Fruit fly (Drosophila melanogaster): ENCODE measurements around the gene ninaB.
A peak's percentile ranks its signal among the peaks of the same experiment; 100 is the strongest.

DNA sequence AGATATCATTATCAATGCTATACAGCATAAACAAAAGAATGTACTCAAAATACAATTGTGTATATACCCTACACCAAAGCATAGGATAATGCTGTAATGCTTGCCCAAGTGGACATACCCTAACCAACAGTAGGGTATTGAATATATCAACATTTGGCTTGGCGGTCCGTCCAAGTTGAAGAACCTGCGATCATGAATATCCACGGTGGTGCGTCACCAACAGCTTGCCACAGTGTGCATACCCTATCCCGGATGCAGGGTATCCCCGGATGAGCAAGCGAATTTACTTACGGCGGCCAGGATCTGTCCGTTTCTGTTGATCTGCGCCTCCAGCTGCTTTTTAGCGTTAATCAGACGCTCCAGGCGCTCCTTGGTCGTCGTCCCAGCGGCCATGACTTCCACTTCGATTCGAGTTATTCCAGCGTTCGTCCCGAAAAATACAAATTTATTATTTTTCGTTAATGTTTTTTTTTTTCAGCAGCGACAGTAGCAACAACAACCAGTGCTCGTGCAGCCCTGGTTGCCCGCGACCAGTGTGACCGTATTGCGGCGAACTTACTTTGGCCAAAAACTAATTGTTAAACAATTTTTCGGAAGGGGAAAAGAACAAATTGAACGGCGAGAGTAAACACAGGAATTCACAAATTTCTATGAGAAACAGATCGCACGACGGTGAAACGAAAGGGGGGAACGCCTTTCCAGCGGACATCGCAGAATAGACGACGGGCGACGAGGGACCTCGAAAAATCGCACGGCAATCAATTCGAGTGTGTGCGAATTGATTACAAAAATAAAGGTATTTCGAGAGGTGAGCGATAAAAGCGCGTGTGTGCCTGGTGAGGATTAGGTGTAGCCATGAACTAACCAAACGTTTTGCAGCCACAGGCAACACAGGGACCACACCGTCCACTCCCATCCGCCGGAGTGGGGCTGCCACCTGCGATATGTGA lies 24.0 kb upstream of the ninaB start, which contains the start of the genes Lkb1 and CG9588:
- peak; percentile 17 to 31 for TF ChIP-seq CTCF (optimal IDR thresholded peaks at IDR 0.05)
- no peak for TF ChIP-seq CG8478 (optimal IDR thresholded peaks at IDR 0.05)

Measured in S2 (cell line).